Fruit fly (Drosophila melanogaster) whole organism, adult: Measurements from ENCODE around the gene CG14937.

ENCODE experiments used
- CG14711 ChIP-seq: fragments of 200-800 bp; sonication (Bioruptor generic); optimal IDR thresholded peaks from 2 replicates; lab custom pipeline; 2018; ENCODE audit warnings: missing biosample characterization, mild to moderate bottlenecking, missing genetic modification characterization, moderate library complexity
- CG1620 ChIP-seq: fragments of 200-800 bp; sonication (Bioruptor generic); optimal IDR thresholded peaks from 2 replicates; lab custom pipeline; 2016; ENCODE audit warnings: missing biosample characterization, missing genetic modification characterization
- CG33017 ChIP-seq: fragments of 200-800 bp; sonication (Bioruptor generic); optimal IDR thresholded peaks from 2 replicates; lab custom pipeline; 2018; ENCODE audit warnings: missing biosample characterization, mild to moderate bottlenecking, missing genetic modification characterization, moderate library complexity
- CG5204 ChIP-seq: fragments of 200-800 bp; sonication (Bioruptor generic); optimal IDR thresholded peaks from 2 replicates; lab custom pipeline; 2016; ENCODE audit warnings: missing biosample characterization, missing genetic modification characterization
- CG7045 ChIP-seq: fragments of 200-800 bp; sonication (Bioruptor generic); optimal IDR thresholded peaks from 2 replicates; lab custom pipeline; 2017; ENCODE audit warnings: missing biosample characterization, mild to moderate bottlenecking, missing genetic modification characterization
- CG7101 ChIP-seq: fragments of 200-800 bp; sonication (Bioruptor generic); optimal IDR thresholded peaks from 2 replicates; lab custom pipeline; 2018; ENCODE audit warnings: missing biosample characterization, mild to moderate bottlenecking, missing genetic modification characterization, moderate library complexity
- Clk ChIP-seq: fragments of 200-800 bp; sonication (Bioruptor generic); optimal IDR thresholded peaks from 2 replicates; lab custom pipeline; 2017; ENCODE audit warnings: missing biosample characterization, missing genetic modification characterization
- Mnt ChIP-seq: fragments of 200-800 bp; sonication (Bioruptor generic); optimal IDR thresholded peaks from 2 replicates; lab custom pipeline; 2016; ENCODE audit warnings: missing biosample characterization, mild to moderate bottlenecking, missing genetic modification characterization
- cnc ChIP-seq, 2 experiments: fragments of >200 bp; optimal IDR thresholded peaks; 2 replicates each; lab custom pipeline; 2017
- kay ChIP-seq: fragments of 200-800 bp; sonication (Bioruptor generic); peaks from one replicate; lab custom pipeline; 2016; ENCODE audit warnings: missing biosample characterization, missing genetic modification characterization, borderline replicate concordance
- ovo ChIP-seq: fragments of 200-800 bp; sonication (Bioruptor generic); optimal IDR thresholded peaks from 2 replicates; lab custom pipeline; 2016; ENCODE audit warnings: missing biosample characterization, missing genetic modification characterization
- pad ChIP-seq: fragments of 200-800 bp; sonication (Bioruptor generic); optimal IDR thresholded peaks from 3 replicates; lab custom pipeline; 2017; ENCODE audit warnings: missing biosample characterization, missing genetic modification characterization, mild to moderate bottlenecking, moderate library complexity, missing genetic modification reagents
- toe ChIP-seq: fragments of 200-800 bp; sonication (Bioruptor generic); optimal IDR thresholded peaks from 2 replicates; lab custom pipeline; 2016; ENCODE audit warnings: missing biosample characterization, missing genetic modification characterization

DNA sequence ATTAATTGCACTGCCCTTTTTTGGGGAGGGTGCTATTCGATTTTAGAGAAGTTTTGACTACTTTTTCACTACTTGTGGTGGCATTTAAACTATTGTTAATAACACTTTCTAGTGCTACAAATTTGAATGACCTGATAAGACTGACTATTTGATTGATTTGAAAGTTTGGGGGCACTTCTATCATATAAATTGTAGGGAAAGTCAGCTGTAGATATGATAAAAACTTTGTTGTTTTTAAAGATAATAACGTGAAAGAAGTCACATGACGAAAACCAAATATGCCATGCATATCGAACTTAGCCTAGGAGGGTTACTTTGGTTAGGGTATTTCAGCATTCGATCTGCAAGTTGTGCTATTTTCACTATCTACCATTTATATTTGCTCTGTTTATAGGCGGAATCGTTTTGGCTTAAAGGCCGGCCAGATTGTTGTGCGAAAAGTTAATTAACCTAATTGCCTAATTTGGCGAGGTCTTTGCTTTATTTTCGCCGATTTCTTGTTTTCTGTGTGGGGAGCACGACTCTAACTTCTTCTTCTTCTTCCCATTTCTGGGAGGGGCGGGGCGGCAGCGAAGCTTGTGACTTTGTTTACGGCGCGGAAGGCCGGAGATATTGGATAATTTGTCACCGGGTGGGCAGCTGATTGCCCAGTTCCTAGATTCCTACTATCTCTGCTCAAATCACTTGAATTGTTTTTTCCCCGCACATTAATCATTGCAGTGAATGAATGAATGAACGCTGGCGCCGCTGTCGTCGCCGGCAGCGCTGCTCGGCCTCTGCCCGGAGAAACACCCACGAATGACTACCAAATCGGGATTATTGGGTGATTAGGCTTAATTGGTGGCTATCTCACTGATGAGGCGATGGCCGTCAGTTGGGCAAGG, 19.1 kb upstream of the CG14937 start:
- TF ChIP-seq CG1620 (GFP tag; lab: Kevin White, UChicago) (no peak), CG33017 (tag; lab: Kevin White, UChicago) (no peak), pad (no peak), CG7101 (no peak), toe (GFP tag; lab: Kevin White, UChicago) (no peak), ovo (GFP tag; lab: Kevin White, UChicago) (no peak), kay (GFP tag; lab: Kevin White, UChicago) (no peak), CG7045 (GFP tag; lab: Kevin White, UChicago) (no peak), CG5204 (no peak), cnc (optimal IDR thresholded peaks at IDR 0.05; lab: Kevin White, UChicago) (no peak), CG14711 (tag; lab: Kevin White, UChicago) (no peak), Clk (GFP tag; lab: Kevin White, UChicago) (no peak), Mnt (GFP tag; lab: Kevin White, UChicago) (no peak)
